Worm (Caenorhabditis elegans) whole organism, late embryonic: Measurements from ENCODE around the gene srt-56.

Experiments
- C08G9.2 ChIP-seq: sonication (generic microtip); optimal IDR thresholded peaks from 2 replicates; lab custom pipeline; 2016; ENCODE audit warnings: mild to moderate bottlenecking, missing genetic modification characterization, moderate library complexity, missing compliant biosample characterization
- C38D4.7 ChIP-seq: fragments of 200-800 bp; sonication (Bioruptor generic); optimal IDR thresholded peaks from 2 replicates; lab custom pipeline; 2018; ENCODE audit warnings: mild to moderate bottlenecking, missing genetic modification characterization, moderate library complexity, missing compliant biosample characterization
- F13H6.1 ChIP-seq: sonication (generic microtip); optimal IDR thresholded peaks from 2 replicates; lab custom pipeline; 2016; ENCODE audit warnings: missing genetic modification characterization, missing compliant biosample characterization
- K02D7.2 ChIP-seq: sonication (generic microtip); optimal IDR thresholded peaks from 2 replicates; lab custom pipeline; 2017; ENCODE audit warnings: mild to moderate bottlenecking, missing genetic modification characterization, missing compliant biosample characterization
- K09A11.1 ChIP-seq: sonication (generic microtip); optimal IDR thresholded peaks from 2 replicates; lab custom pipeline; 2017; ENCODE audit warnings: antibody characterized with exemption, mild to moderate bottlenecking, missing genetic modification characterization, missing compliant biosample characterization; ENCODE audit not compliant: insufficient read depth
- T23F11.4 ChIP-seq: fragments of 200-800 bp; sonication (Bioruptor generic); optimal IDR thresholded peaks from 2 replicates; lab custom pipeline; 2018; ENCODE audit warnings: mild to moderate bottlenecking, missing genetic modification characterization, missing compliant biosample characterization
- Y22D7AL.16 ChIP-seq: sonication (generic microtip); optimal IDR thresholded peaks from 2 replicates; lab custom pipeline; 2016; ENCODE audit warnings: missing genetic modification characterization, missing compliant biosample characterization
- ceh-18 ChIP-seq: sonication (generic microtip); optimal IDR thresholded peaks from 2 replicates; lab custom pipeline; 2016; ENCODE audit warnings: missing genetic modification characterization, missing compliant biosample characterization
- ceh-2 ChIP-seq: sonication (generic microtip); optimal IDR thresholded peaks from 2 replicates; lab custom pipeline; 2016; ENCODE audit warnings: missing genotype, missing genetic modification characterization, missing compliant biosample characterization
- ceh-22 ChIP-seq: sonication (generic microtip); optimal IDR thresholded peaks from 2 replicates; lab custom pipeline; 2017; ENCODE audit warnings: missing biosample characterization, missing genetic modification characterization
- ceh-24 ChIP-seq: sonication (generic microtip); optimal IDR thresholded peaks from 2 replicates; lab custom pipeline; 2016; ENCODE audit warnings: mild to moderate bottlenecking, missing genetic modification characterization, missing compliant biosample characterization
- ceh-30 ChIP-seq: fragments of 150-350 bp; optimal IDR thresholded peaks from 2 replicates; lab custom pipeline; 2014; ENCODE audit warnings: missing biosample characterization, missing genetic modification characterization
- ceh-31 ChIP-seq: sonication (generic microtip); optimal IDR thresholded peaks from 2 replicates; lab custom pipeline; 2016; ENCODE audit warnings: missing genetic modification characterization, missing compliant biosample characterization
- ceh-6 ChIP-seq: fragments of 200-800 bp; sonication (Bioruptor generic); optimal IDR thresholded peaks from 2 replicates; lab custom pipeline; 2018; ENCODE audit warnings: mild to moderate bottlenecking, missing genetic modification characterization, missing compliant biosample characterization
- dmd-4 ChIP-seq: sonication (generic microtip); optimal IDR thresholded peaks from 2 replicates; lab custom pipeline; 2016; ENCODE audit warnings: borderline replicate concordance, missing genetic modification characterization, missing compliant biosample characterization
- dve-1 ChIP-seq: sonication (generic microtip); optimal IDR thresholded peaks from 2 replicates; lab custom pipeline; 2017; ENCODE audit warnings: antibody characterized with exemption, mild to moderate bottlenecking, missing genetic modification characterization, missing compliant biosample characterization
- ets-4 ChIP-seq: sonication (generic microtip); optimal IDR thresholded peaks from 2 replicates; lab custom pipeline; 2016; ENCODE audit warnings: missing genetic modification characterization, missing compliant biosample characterization
- fkh-10 ChIP-seq: fragments of 150-350 bp; optimal IDR thresholded peaks from 2 replicates; lab custom pipeline; 2014; ENCODE audit warnings: missing biosample characterization, missing genetic modification reagents, missing genetic modification characterization
- fkh-6 ChIP-seq: sonication (generic microtip); optimal IDR thresholded peaks from 2 replicates; lab custom pipeline; 2016; ENCODE audit warnings: missing genetic modification characterization, missing compliant biosample characterization
- hlh-13 ChIP-seq: fragments of 200-800 bp; sonication (Bioruptor generic); optimal IDR thresholded peaks from 2 replicates; lab custom pipeline; 2018; ENCODE audit warnings: mild to moderate bottlenecking, missing genetic modification characterization, missing compliant biosample characterization
- hlh-15 ChIP-seq: sonication (generic microtip); optimal IDR thresholded peaks from 2 replicates; lab custom pipeline; 2016; ENCODE audit warnings: missing genetic modification characterization, missing compliant biosample characterization
- hlh-6 ChIP-seq: sonication (generic microtip); optimal IDR thresholded peaks from 2 replicates; lab custom pipeline; 2016; ENCODE audit warnings: missing genotype, missing genetic modification characterization, missing compliant biosample characterization
- hlh-8 ChIP-seq: sonication (generic microtip); optimal IDR thresholded peaks from 2 replicates; lab custom pipeline; 2016; ENCODE audit warnings: missing genotype, missing genetic modification characterization, missing compliant biosample characterization
- lim-6 ChIP-seq: sonication (generic microtip); optimal IDR thresholded peaks from 2 replicates; lab custom pipeline; 2016; ENCODE audit warnings: missing genetic modification characterization, missing compliant biosample characterization
- lin-11 ChIP-seq: fragments of 200-800 bp; sonication (Bioruptor generic); optimal IDR thresholded peaks from 2 replicates; lab custom pipeline; 2018; ENCODE audit warnings: mild to moderate bottlenecking, missing genetic modification characterization, missing compliant biosample characterization
- nhr-232 ChIP-seq: sonication (generic microtip); optimal IDR thresholded peaks from 2 replicates; lab custom pipeline; 2016; ENCODE audit warnings: missing genetic modification characterization, missing compliant biosample characterization
- npax-4 ChIP-seq: sonication (generic microtip); optimal IDR thresholded peaks from 2 replicates; lab custom pipeline; 2016; ENCODE audit warnings: missing genetic modification characterization, missing compliant biosample characterization
- pag-3 ChIP-seq: sonication (generic microtip); optimal IDR thresholded peaks from 2 replicates; lab custom pipeline; 2016; ENCODE audit warnings: missing compliant biosample characterization, missing genetic modification characterization, borderline replicate concordance
- pax-1 ChIP-seq: fragments of 150-350 bp; optimal IDR thresholded peaks from 2 replicates; lab custom pipeline; 2014; ENCODE audit warnings: missing biosample characterization, missing genetic modification characterization
- pha-2 ChIP-seq: sonication (generic microtip); optimal IDR thresholded peaks from 2 replicates; lab custom pipeline; 2017; ENCODE audit warnings: mild to moderate bottlenecking, missing genetic modification characterization, missing compliant biosample characterization
- pha-4 ChIP-seq: fragments of 150-350 bp; optimal IDR thresholded peaks from 2 replicates; lab custom pipeline; 2018; ENCODE audit warnings: missing biosample characterization, missing genetic modification reagents, missing genetic modification characterization
- pros-1 ChIP-seq: fragments of 150-350 bp; optimal IDR thresholded peaks from 2 replicates; lab custom pipeline; 2014; ENCODE audit warnings: missing biosample characterization, missing genetic modification reagents, missing genetic modification characterization
- ref-2 ChIP-seq: sonication (generic microtip); optimal IDR thresholded peaks from 2 replicates; lab custom pipeline; 2016; ENCODE audit warnings: missing genetic modification characterization, missing compliant biosample characterization
- rnt-1 ChIP-seq: sonication (generic microtip); optimal IDR thresholded peaks from 2 replicates; lab custom pipeline; 2016; ENCODE audit warnings: missing genetic modification characterization, missing compliant biosample characterization
- sox-4 ChIP-seq: sonication (generic microtip); optimal IDR thresholded peaks from 2 replicates; lab custom pipeline; 2017; ENCODE audit warnings: mild to moderate bottlenecking, missing genetic modification characterization, inconsistent platforms, missing compliant biosample characterization
- tbx-7 ChIP-seq: sonication (generic microtip); optimal IDR thresholded peaks from 2 replicates; lab custom pipeline; 2016; ENCODE audit warnings: missing genotype, missing genetic modification characterization, missing compliant biosample characterization
- unc-42 ChIP-seq: sonication (generic microtip); optimal IDR thresholded peaks from 2 replicates; lab custom pipeline; 2016; ENCODE audit warnings: missing genotype, missing genetic modification characterization, missing compliant biosample characterization
- zip-5 ChIP-seq: sonication (generic microtip); optimal IDR thresholded peaks from 2 replicates; lab custom pipeline; 2016; ENCODE audit warnings: missing genetic modification characterization, missing compliant biosample characterization
- ztf-16 ChIP-seq: sonication (generic microtip); optimal IDR thresholded peaks from 2 replicates; lab custom pipeline; 2017; ENCODE audit warnings: missing genetic modification characterization, missing compliant biosample characterization

srt-56 gene

DNA sequence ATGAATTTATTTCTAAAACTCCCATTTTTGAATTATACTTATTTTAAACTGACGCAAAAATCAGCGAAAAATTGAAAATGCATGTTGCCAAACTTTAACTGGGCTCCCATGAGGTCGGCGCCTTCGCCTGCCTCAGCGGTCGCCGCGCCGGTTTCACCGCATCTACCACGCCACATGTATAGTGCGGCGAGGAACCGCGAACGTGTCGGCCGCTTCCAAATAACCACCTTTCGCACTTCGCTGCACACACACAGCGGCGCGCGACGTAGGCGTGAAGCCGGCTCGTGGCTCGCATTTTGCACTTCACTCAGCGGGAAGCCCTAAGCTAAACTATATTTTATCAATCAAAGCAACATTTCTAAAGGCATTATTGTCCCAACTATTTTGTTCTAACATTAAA, 21.1 kb downstream of the srt-56 start:
- no peak for TF ChIP-seq fkh-6 (tag; lab: Kevin White, UChicago)
- no peak for TF ChIP-seq pha-4 (tag; lab: Kevin White, UChicago)
- TF ChIP-seq C08G9.2 (tag; lab: Kevin White, UChicago), result no peak
- no peak for TF ChIP-seq pag-3 (tag; lab: Kevin White, UChicago)
- TF ChIP-seq lim-6 (tag; lab: Kevin White, UChicago), result no peak
- no peak for TF ChIP-seq ets-4
- TF ChIP-seq ceh-2 (tag; lab: Kevin White, UChicago), result no peak
- TF ChIP-seq hlh-13 (GFP tag; lab: Kevin White, UChicago), result no peak
- TF ChIP-seq K02D7.2, result no peak
- TF ChIP-seq unc-42 (tag; lab: Kevin White, UChicago), result no peak
- TF ChIP-seq lin-11, result no peak
- no peak for TF ChIP-seq ceh-6 (GFP tag; lab: Kevin White, UChicago)
- TF ChIP-seq dve-1 (tag; lab: Kevin White, UChicago), result no peak
- TF ChIP-seq F13H6.1, result no peak
- TF ChIP-seq T23F11.4 (GFP tag; lab: Kevin White, UChicago), result no peak
- no peak for TF ChIP-seq tbx-7 (tag; lab: Kevin White, UChicago)
- TF ChIP-seq sox-4 (tag; lab: Kevin White, UChicago), result no peak
- no peak for TF ChIP-seq ztf-16

DNA sequence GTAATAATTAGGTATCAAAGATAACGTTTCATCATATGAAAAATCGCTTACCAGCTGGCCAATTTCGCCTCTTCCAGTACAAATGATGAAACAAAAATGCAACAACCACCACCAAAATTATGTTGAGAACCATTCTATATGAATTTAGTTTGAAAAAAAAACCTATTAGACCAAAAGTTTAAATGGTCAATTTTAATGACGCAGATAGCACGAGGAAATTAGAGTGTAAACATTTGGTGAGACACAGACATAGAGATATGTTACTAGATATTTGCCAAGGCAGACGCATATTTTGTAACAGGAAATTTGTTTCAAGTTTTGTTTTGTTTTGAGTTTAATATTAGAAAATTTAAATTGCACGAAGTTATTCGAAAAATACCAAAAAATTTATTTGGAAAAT, 27.3 kb downstream of the srt-56 start, which contains the start of gene cyp-33C9:
cyp-33C9 (minus strand) TSS at position 211 of the 400 bp plus-strand sequence.
- TF ChIP-seq ceh-2 (tag; lab: Kevin White, UChicago), result no peak
- TF ChIP-seq ceh-30 (tag; lab: Kevin White, UChicago), result no peak
- no peak for TF ChIP-seq ceh-6 (GFP tag; lab: Kevin White, UChicago)
- TF ChIP-seq hlh-13 (GFP tag; lab: Kevin White, UChicago), result no peak
- no peak for TF ChIP-seq tbx-7 (tag; lab: Kevin White, UChicago)
- no peak for TF ChIP-seq K09A11.1 (tag; lab: Kevin White, UChicago)
- no peak for TF ChIP-seq hlh-15 (tag; lab: Kevin White, UChicago)
- TF ChIP-seq ets-4, result no peak
- TF ChIP-seq dmd-4 (tag; lab: Kevin White, UChicago), result no peak
- TF ChIP-seq ceh-18, result no peak
- no peak for TF ChIP-seq ceh-24 (tag; lab: Kevin White, UChicago)

DNA sequence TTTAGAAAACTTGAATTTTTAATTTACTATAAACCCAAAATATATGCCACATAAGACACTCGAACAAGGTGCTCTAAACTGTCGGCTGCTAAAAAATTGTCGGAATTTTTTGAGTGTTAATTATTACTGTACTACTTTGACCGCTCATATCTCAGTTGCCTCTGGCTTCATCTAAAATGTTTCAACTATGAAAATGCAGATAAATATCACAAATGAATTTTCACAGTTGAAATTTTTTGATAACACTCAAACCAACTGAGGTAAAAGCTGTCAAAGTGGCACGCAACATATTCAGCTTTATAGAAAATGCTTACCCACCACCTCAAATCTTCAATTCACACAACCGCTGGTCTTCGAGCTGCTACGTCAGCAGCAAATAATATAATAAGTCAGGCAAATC, 32.9 kb downstream of the srt-56 start, which contains the start of gene acs-21:
acs-21 (plus strand) TSS at position 301 of the 400 bp plus-strand sequence.
- no peak for TF ChIP-seq ceh-31 (tag; lab: Kevin White, UChicago)
- no peak for TF ChIP-seq C38D4.7 (GFP tag; lab: Kevin White, UChicago)
- no peak for TF ChIP-seq ceh-22 (tag; lab: Kevin White, UChicago)
- TF ChIP-seq pha-4 (tag; lab: Kevin White, UChicago), result no peak
- TF ChIP-seq fkh-10, result no peak
- no peak for TF ChIP-seq ets-4
- no peak for TF ChIP-seq hlh-6 (tag; lab: Kevin White, UChicago)
- TF ChIP-seq pax-1 (tag; lab: Kevin White, UChicago), result no peak
- no peak for TF ChIP-seq nhr-232 (tag; lab: Kevin White, UChicago)
- no peak for TF ChIP-seq hlh-13 (GFP tag; lab: Kevin White, UChicago)
- TF ChIP-seq ref-2 (tag; lab: Kevin White, UChicago), result no peak
- no peak for TF ChIP-seq pros-1
- no peak for TF ChIP-seq rnt-1
- no peak for TF ChIP-seq fkh-6 (tag; lab: Kevin White, UChicago)
- TF ChIP-seq zip-5, result no peak
- no peak for TF ChIP-seq pha-2 (tag; lab: Kevin White, UChicago)
- TF ChIP-seq npax-4 (tag; lab: Kevin White, UChicago), result no peak
- no peak for TF ChIP-seq hlh-15 (tag; lab: Kevin White, UChicago)
- no peak for TF ChIP-seq hlh-8 (tag; lab: Kevin White, UChicago)
- TF ChIP-seq Y22D7AL.16, result no peak
